Worm (Caenorhabditis elegans): ENCODE data around the gene F28C6.9.
A peak's percentile ranks its signal among the peaks of the same experiment; 100 is the strongest.

The F28C6.9 gene

DNA sequence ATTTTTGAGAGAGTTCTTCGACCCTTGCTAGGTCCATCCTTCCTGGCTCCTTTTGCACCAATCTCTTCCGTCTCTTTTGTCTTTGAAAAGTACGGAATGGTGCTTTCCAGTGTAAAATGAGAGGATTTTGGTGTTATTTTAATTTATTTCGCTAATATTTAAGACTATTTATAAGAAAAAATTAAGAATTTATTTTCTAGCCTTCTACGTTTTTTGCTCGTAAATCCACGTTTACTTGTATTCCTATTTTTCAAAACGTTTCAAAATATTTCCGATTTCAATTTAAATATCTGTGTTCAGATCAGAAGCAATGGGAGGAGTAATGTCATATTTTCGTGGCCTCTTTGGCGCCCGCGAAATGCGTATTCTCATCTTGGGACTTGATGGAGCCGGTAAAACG, 28.3 kb downstream of the F28C6.9 start, which contains the start of gene arl-1:
Gene arl-1 (plus strand): TSS at position 301 of the 400 bp plus-strand sequence.
- no peak for TF ChIP-seq sea-2 (GFP tag; optimal IDR thresholded peaks at IDR 0.05)
- TF ChIP-seq unc-62 (GFP tag; optimal IDR thresholded peaks at IDR 0.05): no peak
- no peak for TF ChIP-seq elt-1 (tag; optimal IDR thresholded peaks at IDR 0.05)

DNA sequence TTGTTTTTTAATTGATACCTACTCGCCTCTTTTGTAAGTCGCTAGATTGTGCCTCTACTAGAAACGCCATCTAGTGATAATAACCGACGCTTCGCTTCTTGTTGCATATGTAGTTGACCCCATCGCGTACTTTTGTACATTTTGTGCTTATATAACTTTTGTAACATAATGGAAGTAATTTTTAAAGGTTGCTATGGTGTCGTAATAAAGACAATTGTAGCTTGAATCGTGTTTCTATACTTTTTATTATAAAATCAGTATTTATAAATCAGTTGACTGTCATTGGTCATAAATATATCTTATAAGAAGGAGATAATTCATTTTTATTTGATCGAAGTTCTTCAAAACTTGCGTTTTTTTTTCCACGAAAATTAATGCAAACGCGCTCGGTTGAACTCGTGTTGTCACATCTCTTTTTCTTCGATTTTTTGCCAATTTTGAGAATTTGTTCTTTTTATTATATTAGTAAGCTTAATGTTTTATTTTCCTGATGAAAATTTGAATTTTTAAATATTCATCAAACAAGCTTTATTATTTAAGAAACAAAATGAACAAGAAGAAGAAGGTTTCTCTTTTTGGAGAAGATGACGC, 32.4 kb downstream of the F28C6.9 start, which contains the start of gene F54C9.9:
Gene F54C9.9 (plus strand): TSS at position 541 of the 591 bp plus-strand sequence.
- TF ChIP-seq nhr-67 (tag; optimal IDR thresholded peaks at IDR 0.05) (peak; percentile 35), pha-4 (tag; optimal IDR thresholded peaks at IDR 0.05) (peak; percentile 71), ceh-9 (tag; optimal IDR thresholded peaks at IDR 0.05) (no peak), fos-1 (tag; optimal IDR thresholded peaks at IDR 0.05) (no peak), lin-15B (tag; optimal IDR thresholded peaks at IDR 0.05) (peak; percentile 42), elt-3 (tag; optimal IDR thresholded peaks at IDR 0.05) (no peak), nfya-1 (tag; optimal IDR thresholded peaks at IDR 0.05; ENCODE audit: insufficient read depth) (peak; percentile 21), ceh-82 (tag; optimal IDR thresholded peaks at IDR 0.05) (no peak), nhr-43 (tag; optimal IDR thresholded peaks at IDR 0.05; ENCODE audit: poor library complexity, severe bottlenecking) (no peak)

ce11 chrII:8575184-8575583, 34.8 kb downstream of the F28C6.9 start, which contains the start of gene puf-5:
Gene puf-5 (plus strand): TSS chrII:8575541.
- TF ChIP-seq fkh-10 (GFP tag; optimal IDR thresholded peaks at IDR 0.05): no peak

DNA sequence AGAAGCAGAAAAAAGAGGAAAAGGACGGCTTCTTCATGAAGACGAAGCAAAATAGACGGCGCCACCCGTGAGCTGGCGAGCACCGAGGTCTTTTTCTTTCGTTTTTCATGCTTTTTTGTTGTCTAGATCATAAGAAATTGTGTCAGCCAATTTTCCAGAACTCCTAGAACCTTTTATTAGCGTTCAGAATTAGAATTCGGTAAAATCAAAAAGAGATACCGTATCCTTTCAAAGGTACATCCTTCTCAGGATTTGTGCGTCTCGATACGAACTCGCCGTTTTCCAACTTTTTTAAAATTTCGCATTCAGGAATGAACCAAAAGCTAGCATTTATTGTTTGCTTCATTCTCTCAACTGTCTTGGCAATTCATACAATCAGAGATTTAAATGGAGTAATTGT, 36.9 kb downstream of the F28C6.9 start, which contains the start of gene F54C9.7:
Gene F54C9.7 (plus strand): TSS at position 301 of the 400 bp plus-strand sequence.
- TF ChIP-seq lin-39 (tag; optimal IDR thresholded peaks at IDR 0.05): no peak
- TF ChIP-seq nhr-77 (tag; optimal IDR thresholded peaks at IDR 0.05): no peak
- TF ChIP-seq lsy-12 (tag; optimal IDR thresholded peaks at IDR 0.05): no peak
- no peak for TF ChIP-seq ceh-9 (tag; optimal IDR thresholded peaks at IDR 0.05)
- no peak for TF ChIP-seq nhr-11 (tag; optimal IDR thresholded peaks at IDR 0.05)
- TF ChIP-seq ceh-16 (tag; optimal IDR thresholded peaks at IDR 0.05): no peak
- TF ChIP-seq skn-1 (tag; optimal IDR thresholded peaks at IDR 0.05): no peak
- no peak for TF ChIP-seq unc-39 (tag; optimal IDR thresholded peaks at IDR 0.05)
- TF ChIP-seq elt-2 (tag; optimal IDR thresholded peaks at IDR 0.05): no peak
- TF ChIP-seq daf-12 (tag; optimal IDR thresholded peaks at IDR 0.05): no peak
- TF ChIP-seq fos-1 (tag; optimal IDR thresholded peaks at IDR 0.05): no peak
- no peak for TF ChIP-seq nhr-25 (tag; optimal IDR thresholded peaks at IDR 0.05)
- TF ChIP-seq nhr-76 (tag; optimal IDR thresholded peaks at IDR 0.05): no peak
- no peak for TF ChIP-seq eor-1 (tag; optimal IDR thresholded peaks at IDR 0.05)
- TF ChIP-seq fkh-10 (GFP tag; optimal IDR thresholded peaks at IDR 0.05): no peak
- TF ChIP-seq snpc-4 (tag; optimal IDR thresholded peaks at IDR 0.05): no peak
- TF ChIP-seq elt-1 (tag; optimal IDR thresholded peaks at IDR 0.05): no peak
- no peak for TF ChIP-seq pha-4 (tag; optimal IDR thresholded peaks at IDR 0.05)
- TF ChIP-seq ztf-11 (tag; optimal IDR thresholded peaks at IDR 0.05): no peak
- no peak for TF ChIP-seq nfya-1 (tag; optimal IDR thresholded peaks at IDR 0.05; ENCODE audit: insufficient read depth)

- TF ChIP-seq nhr-76 (tag; optimal IDR thresholded peaks at IDR 0.05) (no peak), fos-1 (tag; optimal IDR thresholded peaks at IDR 0.05) (no peak), mdl-1 (tag; optimal IDR thresholded peaks at IDR 0.05) (no peak), R02D3.7 (tag; optimal IDR thresholded peaks at IDR 0.05) (no peak), ceh-82 (tag; optimal IDR thresholded peaks at IDR 0.05) (no peak), daf-12 (tag; optimal IDR thresholded peaks at IDR 0.05) (no peak), jun-1 (tag; optimal IDR thresholded peaks at IDR 0.05) (no peak), unc-39 (tag; optimal IDR thresholded peaks at IDR 0.05) (no peak), ztf-11 (tag; optimal IDR thresholded peaks at IDR 0.05) (no peak), nhr-23 (tag; optimal IDR thresholded peaks at IDR 0.05) (no peak), elt-2 (tag; optimal IDR thresholded peaks at IDR 0.05) (no peak), egl-5 (tag; optimal IDR thresholded peaks at IDR 0.05) (no peak), ZK546.5 (tag; optimal IDR thresholded peaks at IDR 0.05) (no peak)
Observed at ce11 chrII:8570977-8571376, 39.0 kb downstream of the F28C6.9 start, which contains the start of gene bcs-1. Gene bcs-1 (plus strand): TSS chrII:8571085.
